Worm (Caenorhabditis elegans) whole organism, dauer: ENCODE results near the gene M03B6.1.

Experiments used
- unc-62 ChIP-seq: sonication (generic microtip); optimal IDR thresholded peaks from 2 replicates; lab custom pipeline; 2017; ENCODE audit warnings: missing biosample characterization, missing genetic modification reagents, missing genetic modification characterization

M03B6.1 gene

ce11 chrX:13841277-13841676 is at the start of gene M03B6.1:
TSS of gene M03B6.1 (plus strand) at chrX:13841610.
- no peak for TF ChIP-seq unc-62 (GFP tag; lab: Kevin White, UChicago)

DNA sequence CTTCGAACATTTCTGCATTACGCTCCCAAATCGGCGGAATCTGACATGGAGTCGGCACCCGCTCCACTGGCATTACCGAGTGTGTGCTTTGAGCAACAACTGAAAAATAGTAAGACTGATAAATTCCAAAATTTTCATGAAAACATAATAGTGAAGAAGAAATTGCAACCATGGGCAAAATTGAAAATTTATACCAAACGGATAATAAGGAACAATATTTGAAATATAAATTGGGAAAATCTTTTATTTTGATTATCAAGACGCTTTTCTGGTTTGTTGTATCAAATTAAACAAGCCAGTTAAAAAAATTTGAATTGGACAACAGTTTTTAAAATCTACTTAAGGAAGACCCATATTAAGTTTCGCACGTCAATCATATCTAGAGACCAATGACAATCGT is 47.9 kb upstream of the M03B6.1 start, which contains the start of gene ZK1086.2:
TSS of gene ZK1086.2 (minus strand) at position 101 of the 400 bp plus-strand sequence.
- no peak for TF ChIP-seq unc-62 (GFP tag; lab: Kevin White, UChicago)

DNA sequence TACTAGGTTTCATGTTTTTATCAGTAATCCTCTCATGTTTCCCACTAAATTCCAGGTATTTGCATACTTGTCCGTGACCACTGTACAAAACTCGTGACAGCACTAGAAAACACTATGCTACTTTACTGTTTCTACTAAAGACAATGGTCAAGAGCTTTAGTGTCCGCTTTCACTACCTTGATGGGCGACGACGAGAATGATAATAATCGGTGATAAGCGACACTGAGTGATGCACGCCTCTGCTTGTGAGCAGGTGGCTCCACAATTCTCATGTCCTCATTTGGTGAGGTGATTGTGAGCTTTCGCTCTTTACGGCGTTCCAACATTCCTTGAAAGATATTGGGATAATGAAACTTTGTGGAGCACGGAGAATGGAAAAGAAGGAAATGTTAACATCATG is 38.2 kb upstream of the M03B6.1 start:
- TF ChIP-seq unc-62 (GFP tag; lab: Kevin White, UChicago), result no peak

DNA sequence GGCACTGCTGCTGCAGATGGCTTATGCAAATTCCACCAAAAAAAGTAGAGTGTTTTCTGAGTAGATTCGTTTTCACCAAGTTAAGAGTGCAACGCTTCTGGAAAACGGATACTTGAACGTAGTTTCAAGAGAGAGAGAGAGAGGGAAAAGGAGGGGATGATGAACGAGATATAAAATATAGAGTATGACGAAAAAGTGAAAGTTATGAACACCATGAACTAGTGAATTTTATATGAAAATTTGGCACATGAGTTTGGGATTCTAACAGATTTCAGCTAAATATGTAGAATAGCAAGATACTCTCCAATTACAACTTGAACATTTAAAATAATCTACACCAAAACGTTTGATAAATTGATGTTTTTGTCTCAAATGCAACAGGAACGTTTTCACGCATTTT is 31.6 kb upstream of the M03B6.1 start, which contains the start of gene obr-3:
TSS of gene obr-3 (minus strand) at position 101 of the 400 bp plus-strand sequence.
- TF ChIP-seq unc-62 (GFP tag; lab: Kevin White, UChicago), result no peak

ce11 chrX:13811156-13811555 is 30.3 kb upstream of the M03B6.1 start:
- TF ChIP-seq unc-62 (GFP tag; lab: Kevin White, UChicago), result no peak

ce11 chrX:13811929-13812328 is 29.5 kb upstream of the M03B6.1 start:
- TF ChIP-seq unc-62 (GFP tag; lab: Kevin White, UChicago), result no peak

ce11 chrX:13818791-13819190 is 22.6 kb upstream of the M03B6.1 start:
- TF ChIP-seq unc-62 (GFP tag; lab: Kevin White, UChicago), result no peak

- no peak for TF ChIP-seq unc-62 (GFP tag; lab: Kevin White, UChicago)
Measured at ce11 chrX:13823482-13823881, 17.9 kb upstream of the M03B6.1 start, which contains the start of gene twk-23. TSS of gene twk-23 (minus strand) at chrX:13823582.

DNA sequence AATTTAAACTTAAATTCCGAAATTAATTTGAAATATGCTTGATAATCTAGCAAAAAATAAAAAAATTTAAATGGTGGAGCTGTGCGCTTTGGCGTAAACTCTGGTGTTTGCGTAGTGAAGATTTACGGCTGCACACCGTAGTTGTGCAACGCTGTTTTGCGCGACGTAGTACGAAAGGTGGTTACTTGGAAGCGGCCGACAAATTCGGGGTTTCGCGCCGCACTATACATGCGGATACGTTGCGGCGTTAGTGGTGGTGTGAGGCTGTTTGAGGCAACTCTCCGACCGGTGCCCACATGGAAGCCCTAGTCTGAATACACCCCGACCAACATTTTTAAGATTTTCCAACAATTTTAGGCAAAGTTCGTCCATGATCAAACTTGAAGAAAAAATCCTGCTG is 8.0 kb upstream of the M03B6.1 start:
- TF ChIP-seq unc-62 (GFP tag; lab: Kevin White, UChicago), result no peak

- TF ChIP-seq unc-62 (GFP tag; lab: Kevin White, UChicago), result no peak
Measured at ce11 chrX:13834127-13834526, 7.3 kb upstream of the M03B6.1 start, which contains the start of gene F19D8.2. TSS of gene F19D8.2 (plus strand) at chrX:13834427.

- TF ChIP-seq unc-62 (GFP tag; lab: Kevin White, UChicago), result no peak
Measured at ce11 chrX:13838019-13838418, 3.4 kb upstream of the M03B6.1 start.

- no peak for TF ChIP-seq unc-62 (GFP tag; lab: Kevin White, UChicago)
Measured at ce11 chrX:13840336-13840735, 1.1 kb upstream of the M03B6.1 start.

ce11 chrX:13843676-13844075 is 2.3 kb downstream of the M03B6.1 start, which contains the start of gene M03B6.5:
TSS of gene M03B6.5 (plus strand) at chrX:13843976.
- TF ChIP-seq unc-62 (GFP tag; lab: Kevin White, UChicago), result no peak

DNA sequence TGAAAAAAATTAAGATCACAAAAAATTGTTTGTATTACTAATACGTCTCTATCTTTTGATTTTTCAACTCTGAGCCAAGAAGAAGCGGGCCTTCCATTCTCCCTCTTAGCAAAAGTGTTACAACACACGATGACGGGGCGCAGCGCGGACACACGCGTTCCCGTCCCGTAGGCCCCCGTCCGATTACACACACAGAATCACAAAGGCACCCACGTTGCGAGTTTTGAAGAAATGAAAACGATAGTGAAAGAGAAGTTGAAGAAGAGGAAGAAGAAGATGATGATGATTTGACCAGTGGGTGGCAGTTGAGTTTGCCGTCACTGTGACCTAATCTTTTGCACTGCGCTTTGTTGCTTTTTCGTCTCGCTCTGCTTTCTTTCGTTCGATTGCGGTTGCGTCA is 4.6 kb downstream of the M03B6.1 start:
- TF ChIP-seq unc-62 (GFP tag; lab: Kevin White, UChicago), result no peak

- TF ChIP-seq unc-62 (GFP tag; lab: Kevin White, UChicago), result no peak
Measured at ce11 chrX:13850359-13850758, 8.9 kb downstream of the M03B6.1 start.

- TF ChIP-seq unc-62 (GFP tag; lab: Kevin White, UChicago), result no peak
Measured at ce11 chrX:13851590-13851989, 10.2 kb downstream of the M03B6.1 start.

DNA sequence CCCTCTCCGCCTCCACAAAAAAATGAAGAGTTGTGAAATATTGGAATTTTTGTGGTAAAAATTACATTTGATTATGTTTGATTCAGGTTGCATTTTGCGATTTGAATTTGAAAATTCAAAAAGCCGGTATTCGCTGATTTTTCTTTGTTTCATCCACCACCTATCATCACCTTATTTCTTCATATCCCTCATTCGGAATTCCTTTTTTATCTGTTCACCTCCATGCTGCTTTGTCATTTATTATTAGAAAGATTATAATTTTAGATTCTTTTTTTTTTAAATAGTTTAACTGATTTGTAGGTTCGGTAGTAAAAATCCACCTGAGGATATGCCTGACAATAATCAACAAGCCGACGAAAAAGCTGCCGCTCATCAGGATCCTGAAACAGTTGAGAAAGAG is 11.2 kb downstream of the M03B6.1 start, which contains the start of gene mct-3:
TSS of gene mct-3 (plus strand) at position 301 of the 400 bp plus-strand sequence.
- TF ChIP-seq unc-62 (GFP tag; lab: Kevin White, UChicago), result no peak

DNA sequence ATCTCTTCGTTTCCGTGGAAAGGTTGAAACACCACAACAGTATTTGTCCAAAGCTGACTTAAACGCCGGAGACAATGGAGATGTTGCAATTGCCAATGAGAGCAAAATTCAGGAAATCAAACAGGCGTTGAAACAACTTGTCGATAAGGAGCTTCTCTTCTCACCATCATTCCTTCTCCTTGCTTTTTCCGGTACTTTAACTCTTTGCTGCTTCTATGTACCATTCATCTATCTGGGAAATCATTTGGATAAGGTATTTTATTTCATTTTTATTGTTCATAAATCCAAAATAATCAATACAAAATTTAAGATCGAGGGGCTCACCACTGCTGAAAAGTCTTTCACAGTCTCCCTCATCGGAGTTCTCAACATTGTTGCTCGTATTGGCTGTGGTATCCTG is 14.5 kb downstream of the M03B6.1 start:
- no peak for TF ChIP-seq unc-62 (GFP tag; lab: Kevin White, UChicago)
